Worm (Caenorhabditis elegans): ENCODE results near the gene K08F8.7.

ce11 chrII:8776504-8776903 is 21.3 kb upstream of the K08F8.7 start:
- no peak for TF ChIP-seq tbx-2 (tag; optimal IDR thresholded peaks at IDR 0.05)
- no peak for TF ChIP-seq sdc-2 (tag; optimal IDR thresholded peaks at IDR 0.05)
- TF ChIP-seq ceh-34 (tag; optimal IDR thresholded peaks at IDR 0.05) = no peak
- no peak for TF ChIP-seq C38D4.7 (GFP tag; optimal IDR thresholded peaks at IDR 0.05)
- no peak for TF ChIP-seq fkh-10 (GFP tag; optimal IDR thresholded peaks at IDR 0.05)
- TF ChIP-seq hlh-8 (tag; optimal IDR thresholded peaks at IDR 0.05) = no peak
- no peak for TF ChIP-seq pha-4 (tag; optimal IDR thresholded peaks at IDR 0.05)
- no peak for TF ChIP-seq nhr-11 (tag; optimal IDR thresholded peaks at IDR 0.05)
- no peak for TF ChIP-seq elt-2 (tag; optimal IDR thresholded peaks at IDR 0.05)
- no peak for TF ChIP-seq dve-1 (tag; optimal IDR thresholded peaks at IDR 0.05)

All from whole organism, late embryonic.